Worm (Caenorhabditis elegans) whole organism, young adult: ENCODE data around the gene R10E4.7.

Source experiments
- F22D6.2 ChIP-seq: sonication (generic microtip); optimal IDR thresholded peaks from 2 replicates; lab custom pipeline; 2016; ENCODE audit warnings: mild to moderate bottlenecking, missing genetic modification characterization, missing compliant biosample characterization
- F39B2.1 ChIP-seq: fragments of 200-800 bp; sonication (Bioruptor generic); IDR thresholded peaks from 2 replicates; pipeline ENCODE4 v1.3.6; 2022; ENCODE audit warnings: missing genetic modification reagents, missing genetic modification characterization, missing compliant biosample characterization
- T26A5.8 ChIP-seq: sonication (generic microtip); optimal IDR thresholded peaks from 2 replicates; lab custom pipeline; 2016; ENCODE audit warnings: missing genetic modification characterization, missing compliant biosample characterization
- bed-1 ChIP-seq: fragments of 200-800 bp; sonication (Bioruptor generic); IDR thresholded peaks from 2 replicates; pipeline ENCODE4 v1.3.6; 2022; ENCODE audit warnings: missing genetic modification reagents, missing genetic modification characterization, missing compliant biosample characterization
- ekl-4 ChIP-seq: fragments of 200-800 bp; sonication (Bioruptor generic); IDR thresholded peaks from 2 replicates; pipeline ENCODE4 v1.3.6; 2022; ENCODE audit warnings: missing genetic modification reagents, missing genetic modification characterization, missing compliant biosample characterization
- lsy-27 ChIP-seq: sonication (generic microtip); optimal IDR thresholded peaks from 2 replicates; lab custom pipeline; 2017; ENCODE audit warnings: missing genetic modification characterization, mild to moderate bottlenecking, missing compliant biosample characterization, antibody characterized with exemption, missing genotype, borderline replicate concordance; ENCODE audit not compliant: insufficient read depth
- snpc-1.3 ChIP-seq: sonication (generic microtip); optimal IDR thresholded peaks from 2 replicates; lab custom pipeline; 2017; ENCODE audit warnings: missing genetic modification characterization, mild to moderate bottlenecking, missing compliant biosample characterization, antibody characterized with exemption, moderate library complexity, missing genotype, missing genetic modification reagents; ENCODE audit not compliant: insufficient read depth
- tlf-1 ChIP-seq: fragments of 200-800 bp; sonication (Bioruptor generic); optimal IDR thresholded peaks from 2 replicates; lab custom pipeline; 2018; ENCODE audit warnings: mild to moderate bottlenecking, missing genetic modification characterization, missing compliant biosample characterization

ce11 chrIII:4289952-4290351 is 4.7 kb upstream of the R10E4.7 start:
- no peak for TF ChIP-seq lsy-27
- TF ChIP-seq tlf-1 (GFP tag; lab: Kevin White, UChicago), result no peak
- TF ChIP-seq ekl-4 (GFP tag; lab: Robert Waterston, UW), result no peak
- no peak for TF ChIP-seq snpc-1.3 (tag; lab: Kevin White, UChicago)
- no peak for TF ChIP-seq T26A5.8 (tag; lab: Kevin White, UChicago)
- TF ChIP-seq F22D6.2 (tag; lab: Kevin White, UChicago), result no peak
- no peak for TF ChIP-seq bed-1 (GFP tag; lab: Robert Waterston, UW)
- TF ChIP-seq F39B2.1 (GFP tag; lab: Robert Waterston, UW), result no peak
